Fruit fly (Drosophila melanogaster) S2 (cell line): Measurements from ENCODE around the gene spn-E.

Experiments used
- CG8478 ChIP-seq: fragments of >200 bp; optimal IDR thresholded peaks from 2 replicates; lab custom pipeline; 2018
- CTCF ChIP-seq, 2 experiments: fragments of >200 bp; optimal IDR thresholded peaks; 2 replicates each; lab custom pipeline; 2018

dm6 chr3R:15810369-15810768 lies 26.9 kb upstream of the spn-E start:
- no peak for TF ChIP-seq CTCF (optimal IDR thresholded peaks at IDR 0.05; lab: Kevin White, UChicago)
- no peak for TF ChIP-seq CG8478 (lab: Kevin White, UChicago)
